Fruit fly (Drosophila melanogaster) whole organism, embryonic: ENCODE measurements around the gene p115.

Experiments
- ATbp ChIP-seq: fragments of 200-800 bp; sonication (Bioruptor generic); optimal IDR thresholded peaks from 2 replicates; lab custom pipeline; 2017; ENCODE audit warnings: missing biosample characterization, mild to moderate bottlenecking, missing genetic modification characterization, missing genetic modification reagents
- B-H1 ChIP-seq: fragments of 200-800 bp; sonication (Bioruptor generic); IDR thresholded peaks from 3 replicates; pipeline ENCODE4 v1.3.6; 2022; ENCODE audit warnings: missing biosample characterization, missing genetic modification characterization
- BtbVII ChIP-seq: fragments of 200-800 bp; sonication (Bioruptor generic); optimal IDR thresholded peaks from 3 replicates; lab custom pipeline; 2017; ENCODE audit warnings: missing biosample characterization, mild to moderate bottlenecking, missing genetic modification characterization
- CG10209 ChIP-seq: fragments of 200-800 bp; sonication (Bioruptor generic); optimal IDR thresholded peaks from 3 replicates; lab custom pipeline; 2017; ENCODE audit warnings: missing biosample characterization, mild to moderate bottlenecking, missing genetic modification characterization, missing genetic modification reagents
- CG12299 ChIP-seq: fragments of 200-800 bp; sonication (Bioruptor generic); optimal IDR thresholded peaks from 2 replicates; lab custom pipeline; 2018; ENCODE audit warnings: missing biosample characterization, mild to moderate bottlenecking, missing genetic modification characterization
- CG13123 ChIP-seq: fragments of 200-800 bp; sonication (Bioruptor generic); optimal IDR thresholded peaks from 2 replicates; lab custom pipeline; 2016; ENCODE audit warnings: missing biosample characterization, missing genetic modification characterization
- CG13775 ChIP-seq: fragments of 200-800 bp; sonication (Bioruptor generic); optimal IDR thresholded peaks from 3 replicates; lab custom pipeline; 2017; ENCODE audit warnings: missing biosample characterization, mild to moderate bottlenecking, missing genetic modification characterization
- CG1602 ChIP-seq: fragments of 200-800 bp; sonication (Bioruptor generic); optimal IDR thresholded peaks from 3 replicates; lab custom pipeline; 2016; ENCODE audit warnings: missing biosample characterization, missing genetic modification characterization
- CG16815 ChIP-seq: fragments of 200-800 bp; sonication (Bioruptor generic); optimal IDR thresholded peaks from 3 replicates; lab custom pipeline; 2017; ENCODE audit warnings: missing biosample characterization, mild to moderate bottlenecking, missing genetic modification characterization
- CG17361 ChIP-seq: fragments of 200-800 bp; sonication (Bioruptor generic); IDR thresholded peaks from 3 replicates; pipeline ENCODE4 v1.3.6; 2022; ENCODE audit warnings: missing biosample characterization, missing genetic modification characterization
- CG17568 ChIP-seq: fragments of 200-800 bp; sonication (Bioruptor generic); optimal IDR thresholded peaks from 2 replicates; lab custom pipeline; 2018; ENCODE audit warnings: missing biosample characterization, mild to moderate bottlenecking, missing genetic modification characterization, moderate library complexity
- CG18262 ChIP-seq: fragments of 200-800 bp; optimal IDR thresholded peaks from 3 replicates; lab custom pipeline; 2019; ENCODE audit warnings: missing biosample characterization, mild to moderate bottlenecking, missing genetic modification characterization, moderate library complexity
- CG34422 ChIP-seq: fragments of 200-800 bp; sonication (Bioruptor generic); IDR thresholded peaks from 3 replicates; pipeline ENCODE4 v1.3.6; 2022; ENCODE audit warnings: missing biosample characterization, missing genetic modification characterization
- CG4820 ChIP-seq: fragments of 200-800 bp; sonication (Bioruptor generic); optimal IDR thresholded peaks from 3 replicates; lab custom pipeline; 2016; ENCODE audit warnings: missing biosample characterization, missing genetic modification characterization
- CG5953 ChIP-seq: fragments of 200-800 bp; sonication (Bioruptor generic); IDR thresholded peaks from 2 replicates; pipeline ENCODE4 v1.3.6; 2022; ENCODE audit warnings: missing biosample characterization, missing genetic modification characterization
- CG6791 ChIP-seq: fragments of 200-800 bp; sonication (Bioruptor generic); IDR thresholded peaks from 3 replicates; pipeline ENCODE4 v1.3.6; 2022; ENCODE audit warnings: missing biosample characterization, missing genetic modification characterization; ENCODE audit not compliant: partially characterized antibody
- CG7357 ChIP-seq: fragments of 200-800 bp; sonication (Bioruptor generic); IDR thresholded peaks from 3 replicates; pipeline ENCODE4 v1.3.6; 2022; ENCODE audit warnings: missing biosample characterization, missing genetic modification characterization
- CG7786 ChIP-seq: fragments of 200-800 bp; sonication (Bioruptor generic); optimal IDR thresholded peaks from 2 replicates; lab custom pipeline; 2016; ENCODE audit warnings: missing biosample characterization, missing genetic modification characterization
- CG7928 ChIP-seq: fragments of 200-800 bp; sonication (Bioruptor generic); optimal IDR thresholded peaks from 2 replicates; lab custom pipeline; 2017; ENCODE audit warnings: missing biosample characterization, mild to moderate bottlenecking, missing genetic modification characterization
- CG8765 ChIP-seq: fragments of 200-800 bp; sonication (Bioruptor generic); IDR thresholded peaks from 2 replicates; pipeline ENCODE4 v1.3.6; 2022; ENCODE audit warnings: missing biosample characterization, missing genetic modification characterization
- CG9932 ChIP-seq: fragments of 200-800 bp; sonication (Bioruptor generic); IDR thresholded peaks from 2 replicates; pipeline ENCODE4 v1.3.6; 2022; ENCODE audit warnings: missing biosample characterization, missing genetic modification characterization
- Dek ChIP-seq: fragments of 200-800 bp; sonication (Bioruptor generic); optimal IDR thresholded peaks from 3 replicates; lab custom pipeline; 2019; ENCODE audit warnings: missing biosample characterization, mild to moderate bottlenecking, missing genetic modification characterization, moderate library complexity
- GATAe ChIP-seq: fragments of 200-800 bp; sonication (Bioruptor generic); conservative IDR thresholded peaks from 2 replicates; pipeline ENCODE4 v1.3.6; 2022; ENCODE audit warnings: missing biosample characterization, missing genetic modification characterization
- HLHmδ ChIP-seq: fragments of 200-800 bp; sonication (Bioruptor generic); optimal IDR thresholded peaks from 2 replicates; lab custom pipeline; 2018; ENCODE audit warnings: missing biosample characterization, mild to moderate bottlenecking, missing genetic modification characterization, moderate library complexity
- Hmx ChIP-seq: fragments of 200-800 bp; sonication (Bioruptor generic); optimal IDR thresholded peaks from 2 replicates; lab custom pipeline; 2016; ENCODE audit warnings: missing biosample characterization, missing genetic modification characterization
- Kr ChIP-seq: fragments of 200-800 bp; sonication (Bioruptor generic); optimal IDR thresholded peaks from 2 replicates; lab custom pipeline; 2017; ENCODE audit warnings: missing biosample characterization, mild to moderate bottlenecking, missing genetic modification characterization
- NFAT ChIP-seq: fragments of 200-800 bp; sonication (Bioruptor generic); IDR thresholded peaks from 2 replicates; pipeline ENCODE4 v1.3.6; 2022; ENCODE audit warnings: missing biosample characterization, missing genetic modification characterization
- Oaz ChIP-seq: fragments of 200-800 bp; sonication (Bioruptor generic); IDR thresholded peaks from 2 replicates; pipeline ENCODE4 v1.3.6; 2022; ENCODE audit warnings: missing biosample characterization, missing genetic modification characterization
- Ptx1 ChIP-seq: fragments of 200-800 bp; sonication (Bioruptor generic); IDR thresholded peaks from 2 replicates; pipeline ENCODE4 v1.3.6; 2022; ENCODE audit warnings: missing biosample characterization, missing genetic modification characterization
- Rfx ChIP-seq: fragments of 200-800 bp; sonication (Bioruptor generic); IDR thresholded peaks from 2 replicates; pipeline ENCODE4 v1.3.6; 2022; ENCODE audit warnings: missing biosample characterization, missing genetic modification characterization
- Six4 ChIP-seq: fragments of 200-800 bp; sonication (Bioruptor generic); optimal IDR thresholded peaks from 2 replicates; lab custom pipeline; 2016; ENCODE audit warnings: missing biosample characterization, missing genetic modification characterization
- Taf1 ChIP-seq: fragments of 200-800 bp; sonication (Bioruptor generic); IDR thresholded peaks from 2 replicates; pipeline ENCODE4 v1.3.6; 2022; ENCODE audit warnings: missing biosample characterization, missing genetic modification characterization
- aop ChIP-seq: fragments of 200-800 bp; sonication (Bioruptor generic); IDR thresholded peaks from 2 replicates; pipeline ENCODE4 v1.3.6; 2022; ENCODE audit warnings: missing biosample characterization, missing genetic modification characterization
- ara ChIP-seq: fragments of 200-800 bp; sonication (Bioruptor generic); IDR thresholded peaks from 2 replicates; pipeline ENCODE4 v1.3.6; 2022; ENCODE audit warnings: missing biosample characterization, missing genetic modification characterization
- bigmax ChIP-seq: fragments of 200-800 bp; sonication (Bioruptor generic); optimal IDR thresholded peaks from 2 replicates; lab custom pipeline; 2018; ENCODE audit warnings: missing biosample characterization, mild to moderate bottlenecking, missing genetic modification characterization
- btn ChIP-seq: fragments of 200-800 bp; sonication (Bioruptor generic); optimal IDR thresholded peaks from 2 replicates; lab custom pipeline; 2016; ENCODE audit warnings: missing biosample characterization, missing genetic modification characterization
- crc ChIP-seq: fragments of 200-800 bp; sonication (Bioruptor generic); optimal IDR thresholded peaks from 2 replicates; lab custom pipeline; 2016; ENCODE audit warnings: missing biosample characterization, missing genetic modification characterization
- fd64A ChIP-seq: fragments of 200-800 bp; sonication (Bioruptor generic); optimal IDR thresholded peaks from 3 replicates; lab custom pipeline; 2018; ENCODE audit warnings: missing biosample characterization, mild to moderate bottlenecking, missing genetic modification characterization
- fu2 ChIP-seq: fragments of 200-800 bp; sonication (Bioruptor generic); optimal IDR thresholded peaks from 2 replicates; lab custom pipeline; 2016; ENCODE audit warnings: missing biosample characterization, missing genetic modification characterization
- gce ChIP-seq: fragments of 200-800 bp; sonication (Bioruptor generic); IDR thresholded peaks from 3 replicates; pipeline ENCODE4 v1.3.6; 2022; ENCODE audit warnings: missing biosample characterization, missing genetic modification characterization
- gro ChIP-seq: fragments of 200-800 bp; sonication (Bioruptor generic); optimal IDR thresholded peaks from 2 replicates; lab custom pipeline; 2016; ENCODE audit warnings: missing biosample characterization, missing genetic modification characterization
- gsb ChIP-seq: fragments of 200-800 bp; sonication (Bioruptor generic); IDR thresholded peaks from 2 replicates; pipeline ENCODE4 v1.3.6; 2022; ENCODE audit warnings: missing biosample characterization, missing genetic modification characterization
- ham ChIP-seq: fragments of 200-800 bp; sonication (Bioruptor generic); IDR thresholded peaks from 2 replicates; pipeline ENCODE4 v1.3.6; 2022; ENCODE audit warnings: missing biosample characterization, missing genetic modification characterization
- hth ChIP-seq: fragments of >200 bp; optimal IDR thresholded peaks from 2 replicates; lab custom pipeline; 2017; ENCODE audit warnings: inconsistent platforms
- ind ChIP-seq: fragments of 200-800 bp; sonication (Bioruptor generic); optimal IDR thresholded peaks from 3 replicates; lab custom pipeline; 2016; ENCODE audit warnings: missing biosample characterization, missing genetic modification characterization
- lilli ChIP-seq: fragments of 200-800 bp; sonication (Bioruptor generic); optimal IDR thresholded peaks from 3 replicates; lab custom pipeline; 2016; ENCODE audit warnings: missing biosample characterization, missing genetic modification characterization
- sens-2 ChIP-seq: fragments of 200-800 bp; sonication (Bioruptor generic); IDR thresholded peaks from 2 replicates; pipeline ENCODE4 v1.3.6; 2022; ENCODE audit warnings: missing biosample characterization, missing genetic modification characterization
- slp2 ChIP-seq: fragments of 200-800 bp; sonication (Bioruptor generic); optimal IDR thresholded peaks from 2 replicates; lab custom pipeline; 2016; ENCODE audit warnings: missing biosample characterization, missing genetic modification characterization
- stwl ChIP-seq: fragments of 200-800 bp; sonication (Bioruptor generic); optimal IDR thresholded peaks from 3 replicates; lab custom pipeline; 2018; ENCODE audit warnings: missing biosample characterization, mild to moderate bottlenecking, missing genetic modification characterization, moderate library complexity
- tup ChIP-seq: fragments of 200-800 bp; sonication (Bioruptor generic); optimal IDR thresholded peaks from 2 replicates; lab custom pipeline; 2016; ENCODE audit warnings: missing biosample characterization, mild to moderate bottlenecking, missing genetic modification characterization, moderate library complexity
- twi ChIP-seq: fragments of 200-800 bp; optimal IDR thresholded peaks from 2 replicates; lab custom pipeline; 2019; ENCODE audit warnings: missing biosample characterization, mild to moderate bottlenecking, missing genetic modification characterization, moderate library complexity
- zfh2 ChIP-seq: fragments of 200-800 bp; sonication (Bioruptor generic); optimal IDR thresholded peaks from 2 replicates; lab custom pipeline; 2016; ENCODE audit warnings: missing biosample characterization, missing genetic modification characterization

p115 gene

dm6 chrX:7893411-7894122 lies at the start of gene p115, which contains the start of the genes CG45089 and ND-MNLL:
Gene p115, plus strand, starts transcription at chrX:7894031.
Gene CG45089, minus strand, starts transcription at chrX:7893798.
Gene ND-MNLL, minus strand, starts transcription at chrX:7893798.
- TF ChIP-seq CG4820 (GFP tag; lab: Kevin White, UChicago) (peak; percentile 36), btn (GFP tag; lab: Kevin White, UChicago) (no peak), tup (GFP tag; lab: Kevin White, UChicago) (peak; percentile 31), CG5953 (GFP tag; lab: Robert Waterston, UW) (no peak), ara (GFP tag; lab: Robert Waterston, UW) (no peak), Ptx1 (GFP tag; lab: Robert Waterston, UW) (peak; percentile 68), ATbp (no peak), NFAT (GFP tag; lab: Robert Waterston, UW) (peak; percentile 44; the same call in 1 of the 2 replicates), CG12299 (tag; lab: Kevin White, UChicago) (no peak), CG1602 (GFP tag; lab: Kevin White, UChicago) (peak; percentile 33), bigmax (GFP tag; lab: Kevin White, UChicago) (no peak), B-H1 (GFP tag; lab: Robert Waterston, UW) (no peak), gro (GFP tag; lab: Kevin White, UChicago) (peak; percentile 20), fu2 (peak; percentile 20), CG17361 (GFP tag; lab: Robert Waterston, UW) (peak; percentile 61), gsb (GFP tag; lab: Robert Waterston, UW) (no peak), gce (GFP tag; lab: Robert Waterston, UW) (no peak), CG13123 (no peak), Rfx (GFP tag; lab: Robert Waterston, UW) (peak; percentile 71; the same call in 1 of the 2 replicates), CG6791 (GFP tag; lab: Robert Waterston, UW) (no peak), Hmx (GFP tag; lab: Kevin White, UChicago) (no peak), CG9932 (GFP tag; lab: Robert Waterston, UW) (peak; percentile 84), HLHmδ (GFP tag; lab: Kevin White, UChicago) (no peak), CG17568 (GFP tag; lab: Kevin White, UChicago) (no peak), BtbVII (GFP tag; lab: Kevin White, UChicago) (no peak), GATAe (GFP tag; lab: Robert Waterston, UW) (no peak), sens-2 (GFP tag; lab: Robert Waterston, UW) (no peak), stwl (tag; lab: Kevin White, UChicago) (peak; percentile 59), crc (no peak), ham (GFP tag; lab: Robert Waterston, UW) (no peak), zfh2 (GFP tag; lab: Kevin White, UChicago) (peak; percentile 48), Taf1 (no peak), hth (lab: Kevin White, UChicago) (no peak), CG18262 (peak; percentile 62), aop (GFP tag; lab: Robert Waterston, UW) (no peak), Six4 (peak; percentile 38), CG7786 (GFP tag; lab: Kevin White, UChicago) (peak; percentile 11), CG8765 (GFP tag; lab: Robert Waterston, UW) (no peak), lilli (peak; percentile 81), CG10209 (GFP tag; lab: Kevin White, UChicago) (peak; percentile 25), CG13775 (peak; percentile 65), Dek (peak; percentile 48), Oaz (GFP tag; lab: Robert Waterston, UW) (peak; percentile 26; the same call in 1 of the 2 replicates), CG7357 (GFP tag; lab: Robert Waterston, UW) (no peak), CG16815 (GFP tag; lab: Kevin White, UChicago) (peak; percentile 8), fd64A (GFP tag; lab: Kevin White, UChicago) (no peak), CG34422 (GFP tag; lab: Robert Waterston, UW) (peak; percentile 56; the same call in 1 of the 3 replicates), ind (GFP tag; lab: Kevin White, UChicago) (peak; percentile 64), slp2 (GFP tag; lab: Kevin White, UChicago) (no peak), CG7928 (peak; percentile 82), twi (peak; percentile 26), Kr (GFP tag; lab: Kevin White, UChicago) (no peak)
